Fruit fly (Drosophila melanogaster): ENCODE data around the gene pkm.

The pkm gene

DNA sequence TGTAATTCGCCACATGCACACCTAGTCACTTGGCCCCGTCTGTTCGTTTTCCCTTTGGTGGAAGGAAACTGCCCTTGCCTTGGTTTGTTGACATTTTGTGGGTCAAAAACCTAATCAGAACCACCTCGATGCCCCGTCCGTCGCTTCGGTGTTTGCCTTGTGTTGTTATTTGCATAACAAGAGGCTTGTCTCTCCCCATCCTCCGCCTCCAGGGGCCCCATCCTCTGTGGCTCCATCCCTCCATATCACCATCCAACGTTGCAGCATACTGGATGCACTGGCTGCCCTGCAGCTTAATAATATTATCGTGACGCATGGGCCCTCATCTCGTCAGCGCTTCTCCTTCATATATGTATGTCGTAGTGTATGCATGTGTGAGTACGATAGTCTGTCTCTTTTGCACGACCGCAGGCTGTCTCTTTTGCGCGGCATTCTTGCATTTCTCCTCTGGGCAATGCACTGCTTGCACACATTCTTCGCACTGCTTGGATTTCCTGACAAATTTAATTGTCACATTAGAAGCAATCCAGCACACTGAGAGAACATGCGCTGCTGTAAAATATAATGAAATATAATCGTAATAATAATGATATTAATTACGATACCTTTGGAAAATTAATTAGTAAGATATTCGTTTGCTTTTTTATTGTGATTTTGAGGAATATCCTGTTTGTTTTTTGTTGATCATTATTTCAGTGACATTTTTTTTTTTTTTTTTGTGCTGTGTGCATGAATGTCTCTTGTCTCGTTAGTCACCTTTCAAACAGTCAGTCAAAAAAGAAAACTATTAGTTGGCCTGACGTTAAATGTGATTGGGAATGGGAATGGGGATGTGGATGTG lies 39.6 kb downstream of the pkm start (continued):
- TF ChIP-seq HLH4C (GFP tag; IDR thresholded peaks at IDR 0.05; ENCODE audit: partially characterized antibody) (no peak), Dad (GFP tag; optimal IDR thresholded peaks at IDR 0.05) (no peak), knrl (GFP tag; IDR thresholded peaks at IDR 0.05; ENCODE audit: partially characterized antibody) (no peak), E2f2 (GFP tag; IDR thresholded peaks at IDR 0.05) (no peak), B-H2 (GFP tag; optimal IDR thresholded peaks at IDR 0.05) (no peak), inv (GFP tag; IDR thresholded peaks at IDR 0.05; ENCODE audit: partially characterized antibody) (no peak), Sry-β (GFP tag; optimal IDR thresholded peaks at IDR 0.05) (no peak), Xbp1 (GFP tag; optimal IDR thresholded peaks at IDR 0.05) (no peak), ash1 (GFP tag; optimal IDR thresholded peaks at IDR 0.05) (no peak), zen2 (GFP tag; IDR thresholded peaks at IDR 0.05; ENCODE audit: partially characterized antibody) (no peak), onecut (GFP tag; IDR thresholded peaks at IDR 0.05) (no peak), CG18011 (GFP tag; optimal IDR thresholded peaks at IDR 0.05) (no peak), CG15479 (GFP tag; optimal IDR thresholded peaks at IDR 0.05) (no peak), gt (GFP tag; IDR thresholded peaks at IDR 0.05) (no peak), hbn (GFP tag; IDR thresholded peaks at IDR 0.05; ENCODE audit: partially characterized antibody) (no peak), CG8281 (tag; optimal IDR thresholded peaks at IDR 0.05) (no peak), CG42726 (GFP tag; IDR thresholded peaks at IDR 0.05; ENCODE audit: partially characterized antibody) (no peak), sd (tag; optimal IDR thresholded peaks at IDR 0.05) (peak; percentile 44), CG30403 (GFP tag; optimal IDR thresholded peaks at IDR 0.05) (peak; percentile 5), Meics (GFP tag; optimal IDR thresholded peaks at IDR 0.05) (no peak), Xrp1 (GFP tag; IDR thresholded peaks at IDR 0.05) (peak; percentile 53), pan (optimal IDR thresholded peaks at IDR 0.05) (no peak), pan (GFP tag; optimal IDR thresholded peaks at IDR 0.05 in 1 of 2, IDR thresholded peaks at IDR 0.05 in 1 of 2) (no peak), NFAT (GFP tag; IDR thresholded peaks at IDR 0.05) (no peak), ewg (GFP tag; optimal IDR thresholded peaks at IDR 0.05) (no peak), Kr (GFP tag; optimal IDR thresholded peaks at IDR 0.05) (no peak), Side (GFP tag; optimal IDR thresholded peaks at IDR 0.05) (no peak), CG34376 (GFP tag; optimal IDR thresholded peaks at IDR 0.05) (no peak), peb (GFP tag; IDR thresholded peaks at IDR 0.05) (no peak), Pdp1 (GFP tag; optimal IDR thresholded peaks at IDR 0.05) (peak in 1 of 2 experiments; percentile 22), CG17802 (tag; optimal IDR thresholded peaks at IDR 0.05) (no peak), pros (GFP tag; optimal IDR thresholded peaks at IDR 0.05) (no peak), wdn (GFP tag; IDR thresholded peaks at IDR 0.05) (no peak), CG12104 (GFP tag; optimal IDR thresholded peaks at IDR 0.05) (no peak), dan (GFP tag; IDR thresholded peaks at IDR 0.05) (no peak), CG6254 (GFP tag; optimal IDR thresholded peaks at IDR 0.05) (no peak), Dek (tag; optimal IDR thresholded peaks at IDR 0.05) (no peak), gsb-n (tag; optimal IDR thresholded peaks at IDR 0.05) (no peak), CG14014 (GFP tag; IDR thresholded peaks at IDR 0.05) (no peak), Hmx (GFP tag; optimal IDR thresholded peaks at IDR 0.05) (no peak), phol (tag; optimal IDR thresholded peaks at IDR 0.05) (peak; percentile 42), nerfin-1 (tag; optimal IDR thresholded peaks at IDR 0.05) (no peak), Dp (GFP tag; optimal IDR thresholded peaks at IDR 0.05) (no peak), Hand (GFP tag; optimal IDR thresholded peaks at IDR 0.05) (no peak), Ptx1 (GFP tag; IDR thresholded peaks at IDR 0.05) (no peak), Rx (GFP tag; IDR thresholded peaks at IDR 0.05) (no peak), CG9727 (GFP tag; optimal IDR thresholded peaks at IDR 0.05) (peak; percentile 25), h (optimal IDR thresholded peaks at IDR 0.05) (no peak), CG33213 (GFP tag; optimal IDR thresholded peaks at IDR 0.05) (no peak)
